Fruit fly (Drosophila melanogaster): ENCODE results near the gene Nsun5.

Nsun5 gene

DNA sequence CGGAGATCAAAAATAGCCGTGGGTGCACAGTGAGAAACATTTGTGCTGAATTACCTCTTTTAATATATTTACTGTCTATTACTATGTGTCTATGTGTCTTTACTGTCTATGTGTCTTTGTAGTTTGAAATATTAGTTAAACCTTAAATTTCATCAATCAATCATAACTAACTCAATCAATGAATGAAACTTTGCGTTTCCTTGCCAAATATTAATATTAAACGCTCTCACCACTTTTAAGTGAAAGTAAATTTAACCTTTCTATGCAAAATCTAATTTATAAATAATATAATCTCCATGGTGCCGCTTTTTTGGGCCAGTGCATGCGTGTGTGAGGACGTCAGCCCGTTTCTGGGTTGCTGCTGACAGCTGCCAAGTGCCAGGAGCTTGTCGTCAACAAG lies 19.1 kb upstream of the Nsun5 start:
- TF ChIP-seq CG15710 (tag; optimal IDR thresholded peaks at IDR 0.05) (peak; percentile 74), rn (GFP tag; IDR thresholded peaks at IDR 0.05) (peak; percentile 44; the same call in 1 of the 2 replicates), EcR (GFP tag; optimal IDR thresholded peaks at IDR 0.05) (no peak), CG8159 (tag; optimal IDR thresholded peaks at IDR 0.05) (peak; percentile 81), gl (tag; optimal IDR thresholded peaks at IDR 0.05) (no peak), CG12605 (GFP tag; IDR thresholded peaks at IDR 0.05) (no peak), CG13204 (GFP tag; optimal IDR thresholded peaks at IDR 0.05) (peak; percentile 29), Pif1B (GFP tag; optimal IDR thresholded peaks at IDR 0.05) (peak; percentile 47), CG14655 (GFP tag; optimal IDR thresholded peaks at IDR 0.05) (peak; percentile 88), fd96Ca (GFP tag; IDR thresholded peaks at IDR 0.05) (no peak), CG10348 (GFP tag; IDR thresholded peaks at IDR 0.05) (peak; percentile 45; the same call in 1 of the 2 replicates), Snoo (tag; optimal IDR thresholded peaks at IDR 0.05) (peak; percentile 17), Pif1A (GFP tag; optimal IDR thresholded peaks at IDR 0.05) (peak; percentile 71), CG4496 (GFP tag; IDR thresholded peaks at IDR 0.05) (0 out of 3 replicates have a peak, but pooled peaks have one; percentile 27), Ets98B (GFP tag; IDR thresholded peaks at IDR 0.05) (peak; percentile 41), CG17806 (tag; optimal IDR thresholded peaks at IDR 0.05) (peak; percentile 72), CG32121 (GFP tag; IDR thresholded peaks at IDR 0.05) (peak; percentile 73; the same call in 1 of the 2 replicates), D1 (tag; optimal IDR thresholded peaks at IDR 0.05) (no peak), CG9948 (tag; optimal IDR thresholded peaks at IDR 0.05) (peak; percentile 77), CG34367 (tag; optimal IDR thresholded peaks at IDR 0.05) (peak; percentile 62), CG8301 (tag; optimal IDR thresholded peaks at IDR 0.05) (peak; percentile 83)

- TF ChIP-seq CG10348 (GFP tag; IDR thresholded peaks at IDR 0.05), result no peak
- TF ChIP-seq Ets98B (GFP tag; IDR thresholded peaks at IDR 0.05), result peak; percentile 74
- no peak for TF ChIP-seq CG13204 (GFP tag; optimal IDR thresholded peaks at IDR 0.05)
- TF ChIP-seq CG12605 (GFP tag; IDR thresholded peaks at IDR 0.05), result peak; percentile 56; the same call in 1 of the 2 replicates
- TF ChIP-seq CG15710 (tag; optimal IDR thresholded peaks at IDR 0.05), result peak; percentile 49
- TF ChIP-seq CG9948 (tag; optimal IDR thresholded peaks at IDR 0.05), result peak; percentile 7
- peak; percentile 67 for TF ChIP-seq Pif1A (GFP tag; optimal IDR thresholded peaks at IDR 0.05)
- TF ChIP-seq Snoo (tag; optimal IDR thresholded peaks at IDR 0.05), result peak; percentile 58
- no peak for TF ChIP-seq CG34367 (tag; optimal IDR thresholded peaks at IDR 0.05)
- no peak for TF ChIP-seq CG14655 (GFP tag; optimal IDR thresholded peaks at IDR 0.05)
- TF ChIP-seq CG17806 (tag; optimal IDR thresholded peaks at IDR 0.05), result no peak
- TF ChIP-seq gl (tag; optimal IDR thresholded peaks at IDR 0.05), result no peak
- TF ChIP-seq EcR (GFP tag; optimal IDR thresholded peaks at IDR 0.05), result peak; percentile 51
- no peak for TF ChIP-seq CG8159 (tag; optimal IDR thresholded peaks at IDR 0.05)
- TF ChIP-seq D1 (tag; optimal IDR thresholded peaks at IDR 0.05), result no peak
- TF ChIP-seq rn (GFP tag; IDR thresholded peaks at IDR 0.05), result no peak
- TF ChIP-seq Pif1B (GFP tag; optimal IDR thresholded peaks at IDR 0.05), result peak; percentile 67
- TF ChIP-seq CG8301 (tag; optimal IDR thresholded peaks at IDR 0.05), result no peak
- peak; percentile 78 for TF ChIP-seq CG4496 (GFP tag; IDR thresholded peaks at IDR 0.05)
- peak; percentile 59; the same call in 1 of the 3 replicates for TF ChIP-seq fd96Ca (GFP tag; IDR thresholded peaks at IDR 0.05)
- TF ChIP-seq CG32121 (GFP tag; IDR thresholded peaks at IDR 0.05), result peak; percentile 64; the same call in 1 of the 2 replicates
Measured at dm6 chr3R:19180263-19180893, 18.3 kb upstream of the Nsun5 start, which contains the start of the genes CG5555 and myd. CG5555 (minus strand) TSS chr3R:19180538. myd (plus strand) TSS chr3R:19180659.

dm6 chr3R:19176700-19177099 lies 14.6 kb upstream of the Nsun5 start, which contains the start of gene CG14282:
CG14282 (plus strand) TSS chr3R:19177000.
- TF ChIP-seq CG17806 (tag; optimal IDR thresholded peaks at IDR 0.05), result no peak
- TF ChIP-seq gl (tag; optimal IDR thresholded peaks at IDR 0.05), result no peak
- no peak for TF ChIP-seq Pif1B (GFP tag; optimal IDR thresholded peaks at IDR 0.05)
- TF ChIP-seq CG8159 (tag; optimal IDR thresholded peaks at IDR 0.05), result no peak
- no peak for TF ChIP-seq CG34367 (tag; optimal IDR thresholded peaks at IDR 0.05)
- TF ChIP-seq CG32121 (GFP tag; IDR thresholded peaks at IDR 0.05), result no peak
- no peak for TF ChIP-seq CG8301 (tag; optimal IDR thresholded peaks at IDR 0.05)

DNA sequence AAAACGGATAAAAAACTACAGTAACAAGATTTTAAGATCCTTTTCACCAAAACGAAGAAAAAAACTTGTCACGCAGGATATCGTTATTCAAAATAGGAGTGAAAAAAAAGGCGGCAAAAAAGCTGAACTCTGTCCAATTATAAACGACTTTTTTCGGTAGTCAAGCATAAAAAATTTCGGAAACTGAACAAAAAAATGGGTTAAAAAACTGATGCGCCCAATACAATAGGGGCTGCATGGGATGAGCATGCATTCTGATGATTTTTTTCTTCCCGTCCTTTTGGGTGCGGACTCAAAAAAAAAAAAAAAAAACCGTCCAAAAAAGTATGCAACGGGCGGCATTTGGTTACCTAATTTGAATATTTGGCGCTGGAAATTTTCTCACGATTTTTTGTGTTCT lies 12.4 kb upstream of the Nsun5 start:
- TF ChIP-seq CG13204 (GFP tag; optimal IDR thresholded peaks at IDR 0.05), result no peak
- TF ChIP-seq CG10348 (GFP tag; IDR thresholded peaks at IDR 0.05), result no peak
- no peak for TF ChIP-seq CG8159 (tag; optimal IDR thresholded peaks at IDR 0.05)
- no peak for TF ChIP-seq Pif1A (GFP tag; optimal IDR thresholded peaks at IDR 0.05)
- TF ChIP-seq CG4496 (GFP tag; IDR thresholded peaks at IDR 0.05), result no peak
- TF ChIP-seq D1 (tag; optimal IDR thresholded peaks at IDR 0.05), result no peak
- no peak for TF ChIP-seq CG9948 (tag; optimal IDR thresholded peaks at IDR 0.05)
- no peak for TF ChIP-seq Snoo (tag; optimal IDR thresholded peaks at IDR 0.05)
- TF ChIP-seq CG12605 (GFP tag; IDR thresholded peaks at IDR 0.05), result no peak
- no peak for TF ChIP-seq fd96Ca (GFP tag; IDR thresholded peaks at IDR 0.05)
- no peak for TF ChIP-seq EcR (GFP tag; optimal IDR thresholded peaks at IDR 0.05)
- no peak for TF ChIP-seq CG15710 (tag; optimal IDR thresholded peaks at IDR 0.05)
- TF ChIP-seq CG17806 (tag; optimal IDR thresholded peaks at IDR 0.05), result no peak
- TF ChIP-seq Ets98B (GFP tag; IDR thresholded peaks at IDR 0.05), result no peak
- no peak for TF ChIP-seq rn (GFP tag; IDR thresholded peaks at IDR 0.05)
- TF ChIP-seq CG8301 (tag; optimal IDR thresholded peaks at IDR 0.05), result no peak
- TF ChIP-seq Pif1B (GFP tag; optimal IDR thresholded peaks at IDR 0.05), result no peak
- no peak for TF ChIP-seq gl (tag; optimal IDR thresholded peaks at IDR 0.05)
- TF ChIP-seq CG34367 (tag; optimal IDR thresholded peaks at IDR 0.05), result no peak
- no peak for TF ChIP-seq CG32121 (GFP tag; IDR thresholded peaks at IDR 0.05)

DNA sequence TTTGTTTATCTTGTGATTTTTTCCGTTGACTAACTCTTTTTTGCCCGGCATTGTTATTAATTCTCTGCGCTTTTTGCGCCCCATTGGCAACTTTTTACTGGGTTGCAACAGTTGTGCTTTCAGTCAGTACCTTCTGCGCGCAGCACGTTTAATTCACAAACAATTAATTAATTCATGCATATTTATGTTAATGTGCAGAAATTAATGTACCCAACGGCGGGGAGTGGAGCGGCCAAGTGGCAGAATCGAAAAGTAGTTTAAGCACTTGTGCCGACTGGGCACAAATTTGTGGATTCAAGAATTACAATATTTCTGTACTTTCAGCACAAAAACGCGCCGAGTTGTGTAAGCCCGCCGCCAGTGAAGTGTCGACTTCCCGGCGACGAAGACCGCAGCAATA lies 5.4 kb upstream of the Nsun5 start:
- TF ChIP-seq CG13204 (GFP tag; optimal IDR thresholded peaks at IDR 0.05), result no peak
